Worm (Caenorhabditis elegans) whole organism, midembryonic: ENCODE measurements around the gene cpna-4.

Source experiments
- T22C8.4 ChIP-seq: fragments of 200-800 bp; sonication (Bioruptor generic); IDR thresholded peaks from 2 replicates; pipeline ENCODE4 v1.3.6; 2022; ENCODE audit warnings: missing genetic modification characterization, missing compliant biosample characterization
- flt-1 ChIP-seq: fragments of 200-800 bp; sonication (Bioruptor generic); IDR thresholded peaks from 2 replicates; pipeline ENCODE4 v1.3.6; 2022; ENCODE audit warnings: missing genetic modification characterization, missing compliant biosample characterization
- klf-2 ChIP-seq: fragments of 200-800 bp; sonication (Bioruptor generic); conservative IDR thresholded peaks from 2 replicates; pipeline ENCODE4 v1.3.6; 2022; ENCODE audit warnings: missing genetic modification reagents, missing genetic modification characterization, missing compliant biosample characterization
- med-1 ChIP-seq: sonication (generic microtip); optimal IDR thresholded peaks from 2 replicates; lab custom pipeline; 2017; ENCODE audit warnings: missing genetic modification characterization, mild to moderate bottlenecking, missing compliant biosample characterization, antibody characterized with exemption, missing genetic modification reagents; ENCODE audit not compliant: insufficient read depth
- tab-1 ChIP-seq: fragments of 200-800 bp; sonication (Bioruptor generic); IDR thresholded peaks from 2 replicates; pipeline ENCODE4 v1.3.6; 2022; ENCODE audit warnings: missing genetic modification characterization, missing compliant biosample characterization
- ztf-29 ChIP-seq: fragments of 200-800 bp; sonication (Bioruptor generic); IDR thresholded peaks from 2 replicates; pipeline ENCODE4 v1.3.6; 2022; ENCODE audit warnings: missing genetic modification reagents, missing genetic modification characterization, missing compliant biosample characterization

- TF ChIP-seq tab-1 (GFP tag; lab: Robert Waterston, UW) (no peak), ztf-29 (no peak), klf-2 (no peak), T22C8.4 (no peak), med-1 (GFP tag; lab: Kevin White, UChicago) (no peak), flt-1 (GFP tag; lab: Robert Waterston, UW) (no peak)
Measured at ce11 chrIV:15361884-15362283, 540 bp downstream of the cpna-4 start.
